Worm (Caenorhabditis elegans): Measurements from ENCODE around the gene F35C11.5.

ce11 chrII:8295296-8295695 lies 41.8 kb downstream of the F35C11.5 start, which contains the start of gene nlp-55:
- TF ChIP-seq ceh-16 (tag; optimal IDR thresholded peaks at IDR 0.05) (no peak), peb-1 (tag; optimal IDR thresholded peaks at IDR 0.05) (no peak), nhr-6 (tag; optimal IDR thresholded peaks at IDR 0.05) (no peak), F13H6.1 (tag; optimal IDR thresholded peaks at IDR 0.05) (no peak), elt-3 (tag; optimal IDR thresholded peaks at IDR 0.05) (no peak), unc-62 (GFP tag; optimal IDR thresholded peaks at IDR 0.05) (no peak), lin-39 (tag; optimal IDR thresholded peaks at IDR 0.05) (no peak), ama-1 (optimal IDR thresholded peaks at IDR 0.05) (no peak), nhr-11 (tag; optimal IDR thresholded peaks at IDR 0.05) (no peak), nhr-21 (tag; optimal IDR thresholded peaks at IDR 0.05) (no peak), unc-39 (tag; optimal IDR thresholded peaks at IDR 0.05) (no peak), lin-13 (GFP tag; optimal IDR thresholded peaks at IDR 0.05) (no peak)
